Fruit fly (Drosophila melanogaster): Measurements from ENCODE around the gene chm.
A peak's percentile ranks its signal among the peaks of the same experiment; 100 is the strongest.

Gene chm

DNA sequence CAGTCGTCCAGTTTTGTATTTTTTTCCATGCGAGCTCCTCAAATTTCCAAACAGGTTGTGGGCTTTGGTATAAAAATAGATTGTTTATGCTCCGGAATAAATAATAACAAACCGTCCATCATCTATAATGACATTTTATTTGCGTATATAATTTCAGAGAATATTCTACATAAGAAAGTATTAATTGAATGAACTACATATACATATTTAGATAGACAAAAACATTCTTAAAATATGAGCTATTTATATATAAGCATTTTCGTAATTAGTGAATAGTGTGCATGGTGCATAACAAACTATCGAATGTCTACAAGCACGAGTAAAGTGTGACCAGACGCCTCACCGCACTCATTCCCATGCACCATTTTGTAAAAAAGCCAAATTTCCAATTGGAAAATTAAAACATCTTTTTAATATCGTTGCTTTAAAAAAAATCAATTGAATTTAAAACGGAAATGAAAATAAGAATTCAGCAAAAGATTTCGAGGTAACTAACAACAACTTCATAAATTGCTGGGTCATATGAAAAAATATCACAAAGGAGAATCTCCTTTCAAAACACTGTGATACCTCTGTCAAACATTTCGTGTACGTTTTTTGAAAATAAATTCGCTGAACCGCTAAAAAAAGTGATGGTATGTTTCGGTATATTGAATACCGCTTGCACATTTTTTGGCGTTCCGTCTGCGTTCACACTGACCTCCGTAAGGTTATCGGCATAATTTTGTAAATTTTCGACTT lies 14.3 kb downstream of the chm start, which contains the start of gene muc (continued):
- TF ChIP-seq CG12659 (GFP tag; optimal IDR thresholded peaks at IDR 0.05) (peak; percentile 77), CG12104 (GFP tag; optimal IDR thresholded peaks at IDR 0.05) (peak; percentile 30), CG7839 (tag; optimal IDR thresholded peaks at IDR 0.05) (peak; percentile 53), amos (GFP tag; IDR thresholded peaks at IDR 0.05; ENCODE audit: partially characterized antibody) (peak; percentile 79; the same call in 1 of the 2 replicates), tgo (GFP tag; IDR thresholded peaks at IDR 0.05) (peak; percentile 52), ATbp (GFP tag; optimal IDR thresholded peaks at IDR 0.05) (no peak), psq (GFP tag; optimal IDR thresholded peaks at IDR 0.05) (no peak), CrebB (tag; optimal IDR thresholded peaks at IDR 0.05) (no peak), p53 (GFP tag; optimal IDR thresholded peaks at IDR 0.05) (no peak), CG8924 (tag; optimal IDR thresholded peaks at IDR 0.05) (peak; percentile 41), gfzf (GFP tag; optimal IDR thresholded peaks at IDR 0.05) (peak; percentile 89), Vsx1 (GFP tag; optimal IDR thresholded peaks at IDR 0.05) (no peak), fu2 (GFP tag; optimal IDR thresholded peaks at IDR 0.05) (peak; percentile 20), CG4424 (GFP tag; optimal IDR thresholded peaks at IDR 0.05) (peak; percentile 46), CG13123 (GFP tag; optimal IDR thresholded peaks at IDR 0.05) (no peak), CG15269 (tag; optimal IDR thresholded peaks at IDR 0.05) (peak; percentile 40), eyg (GFP tag; optimal IDR thresholded peaks at IDR 0.05) (no peak), Poxn (GFP tag; IDR thresholded peaks at IDR 0.05) (no peak), CG17361 (GFP tag; IDR thresholded peaks at IDR 0.05) (peak; percentile 52; the same call in 2 of the 3 replicates), Sin3A (optimal IDR thresholded peaks at IDR 0.05) (peak; percentile 86), Max (GFP tag; optimal IDR thresholded peaks at IDR 0.05) (no peak), CG10979 (tag; optimal IDR thresholded peaks at IDR 0.05) (peak; percentile 44), CG11085 (GFP tag; IDR thresholded peaks at IDR 0.05) (0 out of 2 replicates have a peak, but pooled peaks have one; percentile 12), CG11504 (tag; optimal IDR thresholded peaks at IDR 0.05) (peak; percentile 55), CG1792 (GFP tag; optimal IDR thresholded peaks at IDR 0.05) (no peak), Rfx (GFP tag; IDR thresholded peaks at IDR 0.05) (peak; percentile 64), az2 (GFP tag; optimal IDR thresholded peaks at IDR 0.05) (peak; percentile 36), HmgD (GFP tag; optimal IDR thresholded peaks at IDR 0.05) (peak; percentile 10), CG10431 (GFP tag; optimal IDR thresholded peaks at IDR 0.05) (no peak), Pdp1 (GFP tag; optimal IDR thresholded peaks at IDR 0.05) (peak; percentile 28 to 38), Atf6 (GFP tag; IDR thresholded peaks at IDR 0.05) (0 out of 2 replicates have a peak, but pooled peaks have one; percentile 38), sd (tag; optimal IDR thresholded peaks at IDR 0.05) (peak; percentile 26), CG14860 (GFP tag; IDR thresholded peaks at IDR 0.05; ENCODE audit: partially characterized antibody) (peak; percentile 40; the same call in 2 of the 3 replicates), ash1 (GFP tag; optimal IDR thresholded peaks at IDR 0.05) (no peak), CG7963 (GFP tag; IDR thresholded peaks at IDR 0.05; ENCODE audit: partially characterized antibody) (peak; percentile 44; the same call in 1 of the 3 replicates), Dref (GFP tag; IDR thresholded peaks at IDR 0.05) (peak; percentile 46), Dip3 (GFP tag; optimal IDR thresholded peaks at IDR 0.05) (no peak), ase (GFP tag; IDR thresholded peaks at IDR 0.05) (no peak), Doc3 (GFP tag; IDR thresholded peaks at IDR 0.05; ENCODE audit: partially characterized antibody) (peak; percentile 58), rib (GFP tag; IDR thresholded peaks at IDR 0.05) (no peak), unc-4 (GFP tag; IDR thresholded peaks at IDR 0.05; ENCODE audit: partially characterized antibody) (peak; percentile 56), kni (GFP tag; optimal IDR thresholded peaks at IDR 0.05) (no peak), repo (GFP tag; optimal IDR thresholded peaks at IDR 0.05) (no peak), odd (GFP tag; optimal IDR thresholded peaks at IDR 0.05) (no peak), Abd-B (GFP tag; optimal IDR thresholded peaks at IDR 0.05) (peak; percentile 33), Antp (GFP tag; optimal IDR thresholded peaks at IDR 0.05) (peak; percentile 46), sisA (GFP tag; IDR thresholded peaks at IDR 0.05) (0 out of 2 replicates have a peak, but pooled peaks have one; percentile 28), CG8478 (optimal IDR thresholded peaks at IDR 0.05) (no peak), jigr1 (GFP tag; IDR thresholded peaks at IDR 0.05) (no peak)

All from whole organism, embryonic.